Worm (Caenorhabditis elegans) whole organism, young adult: ENCODE results near the gene tbc-11.

Source experiments
- B0035.1 ChIP-seq: sonication (generic microtip); optimal IDR thresholded peaks from 2 replicates; lab custom pipeline; 2016; ENCODE audit warnings: missing genetic modification characterization, mild to moderate bottlenecking, missing compliant biosample characterization, missing genotype, missing genetic modification reagents
- B0261.1 ChIP-seq: sonication (generic microtip); optimal IDR thresholded peaks from 2 replicates; lab custom pipeline; 2016; ENCODE audit warnings: mild to moderate bottlenecking, missing genetic modification characterization, moderate library complexity, missing compliant biosample characterization
- C06A6.2 ChIP-seq: fragments of 200-800 bp; sonication (Bioruptor generic); conservative IDR thresholded peaks from 2 replicates; pipeline ENCODE4 v1.3.6; 2022; ENCODE audit warnings: missing genetic modification characterization, missing compliant biosample characterization
- D2030.7 ChIP-seq: fragments of 200-800 bp; sonication (Bioruptor generic); IDR thresholded peaks from 2 replicates; pipeline ENCODE4 v1.3.6; 2022; ENCODE audit warnings: missing genetic modification reagents, missing genetic modification characterization, missing compliant biosample characterization
- F22D6.2 ChIP-seq: sonication (generic microtip); optimal IDR thresholded peaks from 2 replicates; lab custom pipeline; 2016; ENCODE audit warnings: mild to moderate bottlenecking, missing genetic modification characterization, missing compliant biosample characterization
- F37B4.10 ChIP-seq: fragments of 200-800 bp; sonication (Bioruptor generic); IDR thresholded peaks from 2 replicates; pipeline ENCODE4 v1.3.6; 2022; ENCODE audit warnings: missing genetic modification characterization, missing compliant biosample characterization
- F52B5.7 ChIP-seq: sonication (generic microtip); optimal IDR thresholded peaks from 2 replicates; lab custom pipeline; 2016; ENCODE audit warnings: mild to moderate bottlenecking, missing genetic modification characterization, missing compliant biosample characterization
- F55B11.4 ChIP-seq: sonication (generic microtip); optimal IDR thresholded peaks from 2 replicates; lab custom pipeline; 2016; ENCODE audit warnings: missing compliant biosample characterization, missing genetic modification characterization, borderline replicate concordance; ENCODE audit not compliant: insufficient read depth
- T26A5.8 ChIP-seq: sonication (generic microtip); optimal IDR thresholded peaks from 2 replicates; lab custom pipeline; 2016; ENCODE audit warnings: missing genetic modification characterization, missing compliant biosample characterization
- Y53G8AR.9 ChIP-seq: fragments of 200-800 bp; sonication (Bioruptor generic); conservative IDR thresholded peaks from 2 replicates; pipeline ENCODE4 v1.3.6; 2022; ENCODE audit warnings: missing genetic modification reagents, missing genetic modification characterization, missing compliant biosample characterization
- Y67H2A.10 ChIP-seq: fragments of 200-800 bp; sonication (Bioruptor generic); conservative IDR thresholded peaks from 2 replicates; pipeline ENCODE4 v1.3.6; 2022; ENCODE audit warnings: missing genetic modification reagents, missing genetic modification characterization, missing compliant biosample characterization
- Y79H2A.3 ChIP-seq: fragments of 200-800 bp; sonication (Bioruptor generic); conservative IDR thresholded peaks from 2 replicates; pipeline ENCODE4 v1.3.6; 2022; ENCODE audit warnings: missing genetic modification reagents, missing genetic modification characterization, missing compliant biosample characterization
- akir-1 ChIP-seq: fragments of 200-800 bp; sonication (Bioruptor generic); optimal IDR thresholded peaks from 2 replicates; lab custom pipeline; 2018; ENCODE audit warnings: mild to moderate bottlenecking, missing genetic modification characterization, moderate library complexity, missing compliant biosample characterization
- athp-1 ChIP-seq: sonication (generic microtip); optimal IDR thresholded peaks from 2 replicates; lab custom pipeline; 2017; ENCODE audit warnings: mild to moderate bottlenecking, missing genetic modification characterization, missing compliant biosample characterization
- bed-1 ChIP-seq: fragments of 200-800 bp; sonication (Bioruptor generic); IDR thresholded peaks from 2 replicates; pipeline ENCODE4 v1.3.6; 2022; ENCODE audit warnings: missing genetic modification reagents, missing genetic modification characterization, missing compliant biosample characterization
- cebp-2 ChIP-seq: fragments of 200-800 bp; sonication (Bioruptor generic); IDR thresholded peaks from 2 replicates; pipeline ENCODE4 v1.3.6; 2022; ENCODE audit warnings: missing genetic modification characterization, missing compliant biosample characterization
- ceh-79 ChIP-seq: sonication (generic microtip); optimal IDR thresholded peaks from 2 replicates; lab custom pipeline; 2017; ENCODE audit warnings: mild to moderate bottlenecking, missing genetic modification characterization, missing compliant biosample characterization
- dpl-1 ChIP-seq: fragments of 150-350 bp; optimal IDR thresholded peaks from 2 replicates; lab custom pipeline; 2014; ENCODE audit warnings: missing biosample characterization, missing genetic modification reagents, missing genetic modification characterization
- egl-44 ChIP-seq: fragments of 200-800 bp; sonication (Bioruptor generic); IDR thresholded peaks from 2 replicates; pipeline ENCODE4 v1.3.6; 2022; ENCODE audit warnings: missing genetic modification reagents, missing genetic modification characterization, missing compliant biosample characterization
- egrh-3 ChIP-seq: fragments of 200-800 bp; sonication (Bioruptor generic); IDR thresholded peaks from 2 replicates; pipeline ENCODE4 v1.3.6; 2022; ENCODE audit warnings: missing genetic modification reagents, missing genetic modification characterization, missing compliant biosample characterization
- ets-4 ChIP-seq: fragments of 200-800 bp; sonication (Bioruptor generic); optimal IDR thresholded peaks from 2 replicates; lab custom pipeline; 2018; ENCODE audit warnings: mild to moderate bottlenecking, missing genetic modification characterization, missing compliant biosample characterization
- hlh-12 ChIP-seq: sonication (generic microtip); optimal IDR thresholded peaks from 2 replicates; lab custom pipeline; 2016; ENCODE audit warnings: missing genetic modification characterization, missing compliant biosample characterization
- hrde-1 ChIP-seq: sonication (generic microtip); optimal IDR thresholded peaks from 2 replicates; lab custom pipeline; 2016; ENCODE audit warnings: missing genetic modification characterization, mild to moderate bottlenecking, missing compliant biosample characterization, moderate library complexity, missing genotype, missing genetic modification reagents, borderline replicate concordance
- hsf-1 ChIP-seq: fragments of 200-800 bp; sonication (Bioruptor generic); IDR thresholded peaks from 2 replicates; pipeline ENCODE4 v1.3.6; 2022; ENCODE audit warnings: missing genetic modification reagents, missing genetic modification characterization, missing compliant biosample characterization
- lag-1 ChIP-seq: fragments of 200-800 bp; sonication (Bioruptor generic); IDR thresholded peaks from 2 replicates; pipeline ENCODE4 v1.3.6; 2022; ENCODE audit warnings: missing genetic modification reagents, missing genetic modification characterization, missing compliant biosample characterization
- madf-10 ChIP-seq: sonication (generic microtip); optimal IDR thresholded peaks from 2 replicates; lab custom pipeline; 2016; ENCODE audit warnings: mild to moderate bottlenecking, missing genetic modification characterization, missing compliant biosample characterization
- madf-6 ChIP-seq: fragments of 200-800 bp; sonication (Bioruptor generic); IDR thresholded peaks from 2 replicates; pipeline ENCODE4 v1.3.6; 2022; ENCODE audit warnings: missing genetic modification reagents, missing genetic modification characterization, missing compliant biosample characterization
- mes-4 ChIP-seq: sonication (generic microtip); optimal IDR thresholded peaks from 2 replicates; lab custom pipeline; 2016; ENCODE audit warnings: missing genotype, missing genetic modification characterization, missing compliant biosample characterization
- nhr-120 ChIP-seq: fragments of 200-800 bp; sonication (Bioruptor generic); IDR thresholded peaks from 2 replicates; pipeline ENCODE4 v1.3.6; 2022; ENCODE audit warnings: missing genetic modification characterization, missing compliant biosample characterization
- pha-4 ChIP-seq: fragments of 150-350 bp; sonication (generic microtip); optimal IDR thresholded peaks from 2 replicates; lab custom pipeline; 2014; ENCODE audit warnings: missing biosample characterization, missing genetic modification reagents, missing genetic modification characterization
- rpc-1 ChIP-seq, 2 experiments: fragments of 150-350 bp in 1 of 2; sonication (generic microtip) in 1 of 2; optimal IDR thresholded peaks; 2 replicates each; lab custom pipeline; 2014 to 2018; ENCODE audit warnings: missing biosample characterization in 1 of 2, missing genetic modification characterization in 1 of 2, missing genetic modification reagents in 1 of 2, missing genotype in 1 of 2
- snpc-1.3 ChIP-seq: sonication (generic microtip); optimal IDR thresholded peaks from 2 replicates; lab custom pipeline; 2017; ENCODE audit warnings: missing genetic modification characterization, mild to moderate bottlenecking, missing compliant biosample characterization, antibody characterized with exemption, moderate library complexity, missing genotype, missing genetic modification reagents; ENCODE audit not compliant: insufficient read depth
- tbp1 ChIP-seq: fragments of 200-800 bp; sonication (Bioruptor generic); optimal IDR thresholded peaks from 2 replicates; lab custom pipeline; 2018; ENCODE audit warnings: mild to moderate bottlenecking, missing genetic modification characterization, missing compliant biosample characterization
- tbx-9 ChIP-seq: sonication (generic microtip); optimal IDR thresholded peaks from 2 replicates; lab custom pipeline; 2016; ENCODE audit warnings: borderline replicate concordance, missing genetic modification characterization, inconsistent platforms, missing compliant biosample characterization
- tlf-1 ChIP-seq: fragments of 200-800 bp; sonication (Bioruptor generic); optimal IDR thresholded peaks from 2 replicates; lab custom pipeline; 2018; ENCODE audit warnings: mild to moderate bottlenecking, missing genetic modification characterization, missing compliant biosample characterization
- xnd-1 ChIP-seq: sonication (generic microtip); optimal IDR thresholded peaks from 2 replicates; lab custom pipeline; 2016; ENCODE audit warnings: missing genotype, missing genetic modification reagents, missing genetic modification characterization, missing compliant biosample characterization
- ztf-26 ChIP-seq: sonication (generic microtip); optimal IDR thresholded peaks from 2 replicates; lab custom pipeline; 2017; ENCODE audit warnings: missing genetic modification characterization, missing compliant biosample characterization
- ztf-28 ChIP-seq: fragments of 200-800 bp; sonication (Bioruptor generic); IDR thresholded peaks from 2 replicates; pipeline ENCODE4 v1.3.6; 2022; ENCODE audit warnings: missing genetic modification reagents, missing genetic modification characterization, missing compliant biosample characterization

The tbc-11 gene

ce11 chrX:949466-949865 lies 24.7 kb downstream of the tbc-11 start (continued):
- TF ChIP-seq snpc-1.3 (tag; lab: Kevin White, UChicago) (no peak), athp-1 (peak; percentile 39), hrde-1 (tag; lab: Kevin White, UChicago) (no peak), Y67H2A.10 (GFP tag; lab: Robert Waterston, UW) (no peak), xnd-1 (tag; lab: Kevin White, UChicago) (no peak), C06A6.2 (GFP tag; lab: Robert Waterston, UW) (peak; percentile 59), F22D6.2 (tag; lab: Kevin White, UChicago) (no peak), B0035.1 (peak; percentile 63), B0261.1 (no peak), egl-44 (0 out of 2 replicates have a peak, but pooled peaks have one; percentile 22), ztf-28 (GFP tag; lab: Robert Waterston, UW) (no peak), hlh-12 (tag; lab: Kevin White, UChicago) (no peak), madf-6 (GFP tag; lab: Robert Waterston, UW) (no peak), akir-1 (GFP tag; lab: Kevin White, UChicago) (peak; percentile 53), Y79H2A.3 (GFP tag; lab: Robert Waterston, UW) (no peak), egrh-3 (GFP tag; lab: Robert Waterston, UW) (peak; percentile 62), pha-4 (tag; lab: Kevin White, UChicago) (no peak), ets-4 (GFP tag; lab: Kevin White, UChicago) (no peak), F55B11.4 (tag; lab: Kevin White, UChicago) (no peak), tbx-9 (tag; lab: Kevin White, UChicago) (no peak), dpl-1 (GFP tag; lab: Kevin White, UChicago) (no peak), F37B4.10 (GFP tag; lab: Robert Waterston, UW) (no peak), Y53G8AR.9 (GFP tag; lab: Robert Waterston, UW) (no peak), madf-10 (tag; lab: Kevin White, UChicago) (peak; percentile 71), tbp1 (GFP tag; lab: Kevin White, UChicago) (peak; percentile 32), rpc-1 (optimal IDR thresholded peaks at IDR 0.05; lab: Kevin White, UChicago) (no peak), rpc-1 (tag; optimal IDR thresholded peaks at IDR 0.05; lab: Kevin White, UChicago) (no peak), mes-4 (no peak), tlf-1 (GFP tag; lab: Kevin White, UChicago) (no peak), ceh-79 (tag; lab: Kevin White, UChicago) (no peak), F52B5.7 (tag; lab: Kevin White, UChicago) (no peak), nhr-120 (GFP tag; lab: Robert Waterston, UW) (no peak), lag-1 (no peak)

ce11 chrX:950482-950881 lies 25.7 kb downstream of the tbc-11 start, which contains the start of gene arr-1:
TSS of gene arr-1 (plus strand) at chrX:950782.
- TF ChIP-seq D2030.7 (GFP tag; lab: Robert Waterston, UW) (no peak), dpl-1 (GFP tag; lab: Kevin White, UChicago) (no peak), bed-1 (GFP tag; lab: Robert Waterston, UW) (no peak), T26A5.8 (no peak), hsf-1 (GFP tag; lab: Robert Waterston, UW) (no peak), mes-4 (no peak), ztf-26 (tag; lab: Kevin White, UChicago) (no peak), cebp-2 (GFP tag; lab: Robert Waterston, UW) (no peak)
